Worm (Caenorhabditis elegans) whole organism, L4/young adult: ENCODE results near the gene hlh-15.

ENCODE experiments used
- W03F9.2 ChIP-seq: fragments of 150-350 bp; optimal IDR thresholded peaks from 2 replicates; lab custom pipeline; 2014; ENCODE audit warnings: missing biosample characterization, missing genetic modification characterization
- dao-5 ChIP-seq: sonication (generic microtip); optimal IDR thresholded peaks from 2 replicates; lab custom pipeline; 2016; ENCODE audit warnings: missing genotype, missing genetic modification characterization, moderate library complexity, missing compliant biosample characterization
- him-1 ChIP-seq: sonication (generic microtip); optimal IDR thresholded peaks from 2 replicates; lab custom pipeline; 2016; ENCODE audit warnings: missing genotype, missing genetic modification reagents, missing genetic modification characterization, missing compliant biosample characterization

DNA sequence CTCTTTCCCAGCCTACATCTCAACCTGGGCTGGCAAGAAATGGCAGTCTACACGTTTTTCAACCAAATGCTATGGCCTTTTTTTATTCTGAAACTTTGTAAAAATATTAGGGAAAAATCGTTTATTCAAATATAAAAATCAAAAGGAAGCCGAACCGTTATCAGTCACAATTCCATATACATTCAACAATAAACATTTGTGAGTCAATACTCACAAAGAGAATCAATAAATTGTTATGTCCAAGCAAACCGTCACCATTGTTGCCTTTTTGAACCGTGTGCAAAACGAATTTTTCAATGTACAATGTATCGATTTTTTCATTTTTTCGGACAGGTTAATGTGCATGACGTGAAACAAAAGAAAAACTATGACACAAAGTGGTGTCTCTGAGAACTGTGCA lies 44.1 kb downstream of the hlh-15 start:
- TF ChIP-seq him-1 (tag; lab: Kevin White, UChicago) (no peak), W03F9.2 (tag; lab: Kevin White, UChicago) (no peak), dao-5 (tag; lab: Kevin White, UChicago) (no peak)
